Fruit fly (Drosophila melanogaster): ENCODE measurements around the gene UGP.

The UGP gene

dm6 chr3L:9373374-9374004 is 14.8 kb upstream of the UGP start (continued):
- TF ChIP-seq topi (GFP tag; optimal IDR thresholded peaks at IDR 0.05) = peak; percentile 81
- TF ChIP-seq dac (GFP tag; optimal IDR thresholded peaks at IDR 0.05) = peak; percentile 49
- TF ChIP-seq Hr4 (GFP tag; optimal IDR thresholded peaks at IDR 0.05) = peak; percentile 84
- TF ChIP-seq dsx (GFP tag; optimal IDR thresholded peaks at IDR 0.05; ENCODE audit: poor library complexity, severe bottlenecking) = no peak
- TF ChIP-seq CG32006 (GFP tag; optimal IDR thresholded peaks at IDR 0.05) = peak; percentile 89
- TF ChIP-seq Sox102F (GFP tag; optimal IDR thresholded peaks at IDR 0.05) = peak; percentile 65
- peak; percentile 68 for TF ChIP-seq cyc (GFP tag; optimal IDR thresholded peaks at IDR 0.05)
- TF ChIP-seq CG11902 (GFP tag; optimal IDR thresholded peaks at IDR 0.05) = peak; percentile 39
- TF ChIP-seq fd59A (GFP tag; optimal IDR thresholded peaks at IDR 0.05) = peak; percentile 50
- peak; percentile 72 for TF ChIP-seq pdm3 (GFP tag; optimal IDR thresholded peaks at IDR 0.05)
- peak; percentile 73 for TF ChIP-seq CG11294 (GFP tag; IDR thresholded peaks at IDR 0.05)
- peak; percentile 79 for TF ChIP-seq CG34406 (GFP tag; optimal IDR thresholded peaks at IDR 0.05)
- TF ChIP-seq CG10631 (GFP tag; optimal IDR thresholded peaks at IDR 0.05) = peak; percentile 83
- peak; percentile 18 for TF ChIP-seq CG6854 (GFP tag; optimal IDR thresholded peaks at IDR 0.05)
- peak; percentile 64 for TF ChIP-seq net (GFP tag; optimal IDR thresholded peaks at IDR 0.05)
- TF ChIP-seq Blimp-1 (GFP tag; optimal IDR thresholded peaks at IDR 0.05) = peak; percentile 27
- peak; percentile 84 for TF ChIP-seq Smox (GFP tag; optimal IDR thresholded peaks at IDR 0.05)
- peak; percentile 7 for TF ChIP-seq Sox15 (GFP tag; optimal IDR thresholded peaks at IDR 0.05)

- TF ChIP-seq dsx (GFP tag; optimal IDR thresholded peaks at IDR 0.05; ENCODE audit: poor library complexity, severe bottlenecking) (peak; percentile 23), svp (GFP tag) (peak; percentile 66), OdsH (GFP tag; optimal IDR thresholded peaks at IDR 0.05) (no peak), acj6 (GFP tag; optimal IDR thresholded peaks at IDR 0.05) (no peak), CG6854 (GFP tag; optimal IDR thresholded peaks at IDR 0.05) (peak; percentile 18), Eip78C (GFP tag) (peak; percentile 58), Sox14 (GFP tag; optimal IDR thresholded peaks at IDR 0.05) (peak; percentile 36), fkh (GFP tag; optimal IDR thresholded peaks at IDR 0.05) (peak; percentile 60), eg (GFP tag; IDR thresholded peaks at IDR 0.05) (0 out of 3 replicates have a peak, but pooled peaks have one; percentile 21), ss (GFP tag; optimal IDR thresholded peaks at IDR 0.05) (peak; percentile 50 to 53), cyc (GFP tag; optimal IDR thresholded peaks at IDR 0.05) (no peak), Eip75B (GFP tag; optimal IDR thresholded peaks at IDR 0.05) (peak; percentile 13)
Observed at dm6 chr3L:9372278-9372975, 13.7 kb upstream of the UGP start, which contains the start of the genes Hsp67Bc, CG4456 and Hsp22. Hsp67Bc (minus strand) TSS chr3L:9372497. CG4456 (plus strand) TSS chr3L:9372722. Hsp22 (plus strand) TSS chr3L:9372931.

dm6 chr3L:9370907-9371365 is 12.2 kb upstream of the UGP start, which contains the start of gene Fdx1:
Fdx1 (minus strand) TSS chr3L:9371238.
- no peak for TF ChIP-seq CG4318 (GFP tag; optimal IDR thresholded peaks at IDR 0.05)
- TF ChIP-seq vri (GFP tag; optimal IDR thresholded peaks at IDR 0.05) = peak; percentile 11
- TF ChIP-seq CG6792 (GFP tag; optimal IDR thresholded peaks at IDR 0.05) = no peak
- TF ChIP-seq esn (GFP tag; optimal IDR thresholded peaks at IDR 0.05) = peak; percentile 55
- TF ChIP-seq svp (GFP tag) = peak; percentile 60
- peak; percentile 14 for TF ChIP-seq net (GFP tag; optimal IDR thresholded peaks at IDR 0.05)
- TF ChIP-seq CG31627 (GFP tag; optimal IDR thresholded peaks at IDR 0.05) = peak; percentile 17
- TF ChIP-seq fkh (GFP tag; optimal IDR thresholded peaks at IDR 0.05) = peak; percentile 96
- peak; percentile 25 for TF ChIP-seq achi (GFP tag; optimal IDR thresholded peaks at IDR 0.05)
- peak; percentile 41 for TF ChIP-seq CG3032 (tag; optimal IDR thresholded peaks at IDR 0.05)
- no peak for TF ChIP-seq Met (GFP tag; optimal IDR thresholded peaks at IDR 0.05)
- TF ChIP-seq CG3919 (GFP tag; optimal IDR thresholded peaks at IDR 0.05) = peak; percentile 43
- TF ChIP-seq lz (GFP tag; optimal IDR thresholded peaks at IDR 0.05) = peak; percentile 38
- TF ChIP-seq OdsH (GFP tag; optimal IDR thresholded peaks at IDR 0.05) = peak; percentile 47
- TF ChIP-seq CG15336 (GFP tag; IDR thresholded peaks at IDR 0.05) = no peak
- peak; percentile 26 for TF ChIP-seq cyc (GFP tag; optimal IDR thresholded peaks at IDR 0.05)
- peak; percentile 33 for TF ChIP-seq topi (GFP tag; optimal IDR thresholded peaks at IDR 0.05)
- peak; percentile 71 for TF ChIP-seq Eip78C (GFP tag)
- TF ChIP-seq Ets96B (tag; optimal IDR thresholded peaks at IDR 0.05) = peak; percentile 33
- peak; percentile 30 for TF ChIP-seq Eip75B (GFP tag; optimal IDR thresholded peaks at IDR 0.05)
- peak; percentile 48 for TF ChIP-seq Sox14 (GFP tag; optimal IDR thresholded peaks at IDR 0.05)
- TF ChIP-seq CG8119 (GFP tag; IDR thresholded peaks at IDR 0.05) = peak; percentile 25; the same call in 1 of the 3 replicates
- no peak for TF ChIP-seq acj6 (GFP tag; optimal IDR thresholded peaks at IDR 0.05)
- peak; percentile 5 for TF ChIP-seq Eip93F (GFP tag; optimal IDR thresholded peaks at IDR 0.05)
- TF ChIP-seq CG10631 (GFP tag; optimal IDR thresholded peaks at IDR 0.05) = no peak

All from whole organism, prepupa.